Fruit fly (Drosophila melanogaster): ENCODE data around the gene CG2150.
A peak's percentile ranks its signal among the peaks of the same experiment; 100 is the strongest.

CG2150 gene

DNA sequence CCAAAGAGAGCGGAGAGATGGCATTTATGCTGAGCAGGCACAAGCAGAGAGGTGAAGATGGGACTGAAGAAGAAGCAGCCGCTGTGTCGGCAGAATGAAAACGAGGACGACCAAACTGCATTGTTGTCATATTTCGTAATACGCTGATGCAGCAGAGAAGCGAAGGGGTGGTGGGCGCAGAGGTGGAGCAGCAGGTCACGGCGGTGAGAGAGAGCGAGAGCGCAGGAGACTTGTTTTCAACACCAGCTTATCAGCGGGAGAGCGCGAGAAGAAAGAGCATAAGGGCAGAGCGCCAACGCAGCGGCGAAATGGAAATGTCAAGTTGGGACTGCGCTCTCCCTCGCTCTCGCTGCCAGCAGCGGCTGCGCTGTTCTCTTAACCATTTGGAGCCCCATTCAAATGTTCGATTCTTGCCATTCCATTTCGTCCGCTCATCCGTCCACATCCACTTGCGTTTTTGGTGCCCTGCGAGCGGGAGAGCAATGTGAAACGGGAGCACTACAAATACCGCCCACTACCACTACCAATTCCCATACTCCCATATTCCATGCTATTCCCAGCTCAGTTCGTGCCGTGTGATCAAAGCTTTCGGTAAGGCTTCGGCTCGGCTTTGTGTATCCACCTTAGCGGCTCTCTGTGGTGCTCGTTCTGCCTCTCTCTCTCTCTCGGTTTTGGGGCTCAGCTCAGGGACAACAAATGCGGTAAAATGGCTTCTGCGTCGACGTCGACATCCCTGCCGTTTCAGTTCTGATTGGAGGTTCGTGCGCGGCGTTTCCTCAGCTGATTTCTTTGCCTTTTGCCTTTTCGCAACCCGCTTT lies 51.1 kb downstream of the CG2150 start, which contains the start of gene ttk (continued):
- TF ChIP-seq Hr4 (GFP tag; optimal IDR thresholded peaks at IDR 0.05) (no peak), CG11294 (GFP tag; IDR thresholded peaks at IDR 0.05) (no peak), Blimp-1 (GFP tag; optimal IDR thresholded peaks at IDR 0.05) (peak; percentile 12), OdsH (GFP tag; optimal IDR thresholded peaks at IDR 0.05) (no peak), Smox (GFP tag; optimal IDR thresholded peaks at IDR 0.05) (peak; percentile 9), CG31627 (GFP tag; optimal IDR thresholded peaks at IDR 0.05) (no peak), CG11902 (GFP tag; optimal IDR thresholded peaks at IDR 0.05) (no peak), CG9139 (GFP tag; optimal IDR thresholded peaks at IDR 0.05) (peak; percentile 56), salr (GFP tag; optimal IDR thresholded peaks at IDR 0.05) (no peak), Hr39 (GFP tag; optimal IDR thresholded peaks at IDR 0.05) (no peak), Ets21C (GFP tag; optimal IDR thresholded peaks at IDR 0.05) (no peak), CG3032 (tag; optimal IDR thresholded peaks at IDR 0.05) (peak; percentile 7), cyc (GFP tag; optimal IDR thresholded peaks at IDR 0.05) (no peak), Eip78C (GFP tag) (peak; percentile 77), acj6 (GFP tag; optimal IDR thresholded peaks at IDR 0.05) (no peak), Met (GFP tag; optimal IDR thresholded peaks at IDR 0.05) (peak; percentile 22), Hr38 (GFP tag; optimal IDR thresholded peaks at IDR 0.05) (no peak)

All from whole organism, prepupa.